Fruit fly (Drosophila melanogaster): Measurements from ENCODE around the gene Strump.
A peak's percentile ranks its signal among the peaks of the same experiment; 100 is the strongest.

dm6 chr3L:16128973-16129745, 7.4 kb downstream of the Strump start, which contains the start of gene SsRbeta:
- TF ChIP-seq topi (GFP tag; optimal IDR thresholded peaks at IDR 0.05) (no peak), CG9139 (GFP tag; optimal IDR thresholded peaks at IDR 0.05) (no peak), CG10669 (GFP tag; optimal IDR thresholded peaks at IDR 0.05) (no peak), Ets21C (GFP tag; optimal IDR thresholded peaks at IDR 0.05) (no peak), OdsH (GFP tag; optimal IDR thresholded peaks at IDR 0.05) (peak; percentile 43), Hr39 (GFP tag; optimal IDR thresholded peaks at IDR 0.05) (no peak), Smox (GFP tag; optimal IDR thresholded peaks at IDR 0.05) (no peak)
